Worm (Caenorhabditis elegans) whole organism, L2 larva: Measurements from ENCODE around the gene rle-1.

Source experiments
- C34F6.9 ChIP-seq: fragments of 150-350 bp; optimal IDR thresholded peaks from 2 replicates; lab custom pipeline; 2014; ENCODE audit warnings: missing biosample characterization, missing genetic modification characterization
- ZK546.5 ChIP-seq: sonication (generic microtip); optimal IDR thresholded peaks from 2 replicates; lab custom pipeline; 2017; ENCODE audit warnings: missing biosample characterization, missing genetic modification characterization
- alr-1 ChIP-seq: fragments of 150-350 bp; optimal IDR thresholded peaks from 2 replicates; lab custom pipeline; 2014; ENCODE audit warnings: missing biosample characterization, missing genetic modification characterization
- aly-2 ChIP-seq: fragments of 150-350 bp; optimal IDR thresholded peaks from 2 replicates; lab custom pipeline; 2014; ENCODE audit warnings: missing biosample characterization, missing genetic modification characterization
- ama-1 ChIP-seq: fragments of 150-350 bp; optimal IDR thresholded peaks from 2 replicates; lab custom pipeline; 2018; ENCODE audit warnings: inconsistent platforms
- blmp-1 ChIP-seq: sonication (generic microtip); optimal IDR thresholded peaks from 2 replicates; lab custom pipeline; 2017; ENCODE audit warnings: missing genetic modification characterization, mild to moderate bottlenecking, missing compliant biosample characterization, antibody characterized with exemption, moderate library complexity; ENCODE audit not compliant: insufficient read depth
- ceh-16 ChIP-seq: fragments of 150-350 bp; optimal IDR thresholded peaks from 2 replicates; lab custom pipeline; 2014; ENCODE audit warnings: missing biosample characterization, missing genetic modification characterization
- ceh-82 ChIP-seq: fragments of 150-350 bp; optimal IDR thresholded peaks from 2 replicates; lab custom pipeline; 2014; ENCODE audit warnings: missing biosample characterization, missing genetic modification characterization
- crh-2 ChIP-seq: sonication (generic microtip); optimal IDR thresholded peaks from 2 replicates; lab custom pipeline; 2017; ENCODE audit warnings: missing biosample characterization, missing genetic modification characterization
- dmd-4 ChIP-seq: sonication (generic microtip); optimal IDR thresholded peaks from 2 replicates; lab custom pipeline; 2017; ENCODE audit warnings: missing biosample characterization, missing genetic modification characterization
- elt-1 ChIP-seq: fragments of 150-350 bp; optimal IDR thresholded peaks from 2 replicates; lab custom pipeline; 2014; ENCODE audit warnings: missing biosample characterization, missing genetic modification characterization
- lin-11 ChIP-seq: fragments of 150-350 bp; sonication (generic microtip); optimal IDR thresholded peaks from 2 replicates; lab custom pipeline; 2014; ENCODE audit warnings: missing biosample characterization, missing genetic modification characterization, inconsistent platforms, mixed read lengths
- lin-13 ChIP-seq: fragments of 150-350 bp; optimal IDR thresholded peaks from 2 replicates; lab custom pipeline; 2014; ENCODE audit warnings: missing biosample characterization, missing genetic modification reagents, missing genetic modification characterization
- lin-39 ChIP-seq: fragments of 150-350 bp; optimal IDR thresholded peaks from 2 replicates; lab custom pipeline; 2014; ENCODE audit warnings: missing biosample characterization, missing genetic modification reagents, missing genetic modification characterization
- lsy-2 ChIP-seq, 2 experiments: fragments of 150-350 bp in 1 of 2; sonication (generic microtip) in 1 of 2; optimal IDR thresholded peaks; 2 replicates each; lab custom pipeline; 2014 to 2017; ENCODE audit warnings: missing biosample characterization in 2 of 2, missing genetic modification characterization in 2 of 2
- mab-5 ChIP-seq: fragments of 150-350 bp; optimal IDR thresholded peaks from 2 replicates; lab custom pipeline; 2014; ENCODE audit warnings: missing biosample characterization, missing genetic modification characterization
- mbf-1 ChIP-seq: sonication (generic microtip); optimal IDR thresholded peaks from 2 replicates; lab custom pipeline; 2017; ENCODE audit warnings: missing biosample characterization, missing genetic modification characterization
- nhr-11 ChIP-seq: fragments of 150-350 bp; optimal IDR thresholded peaks from 2 replicates; lab custom pipeline; 2014; ENCODE audit warnings: missing biosample characterization, missing genetic modification characterization
- nhr-129 ChIP-seq: fragments of 150-350 bp; optimal IDR thresholded peaks from 2 replicates; lab custom pipeline; 2014; ENCODE audit warnings: missing biosample characterization, missing genetic modification characterization
- nhr-21 ChIP-seq: fragments of 150-350 bp; optimal IDR thresholded peaks from 2 replicates; lab custom pipeline; 2014; ENCODE audit warnings: missing biosample characterization, missing genetic modification characterization
- nhr-237 ChIP-seq: fragments of 150-350 bp; optimal IDR thresholded peaks from 2 replicates; lab custom pipeline; 2014; ENCODE audit warnings: missing biosample characterization, missing genetic modification characterization
- peb-1 ChIP-seq: fragments of 150-350 bp; optimal IDR thresholded peaks from 2 replicates; lab custom pipeline; 2014; ENCODE audit warnings: missing biosample characterization, missing genetic modification characterization
- sem-4 ChIP-seq: fragments of 150-350 bp; optimal IDR thresholded peaks from 2 replicates; lab custom pipeline; 2014; ENCODE audit warnings: missing biosample characterization, missing genetic modification reagents, missing genetic modification characterization
- skn-1 ChIP-seq: sonication (generic microtip); optimal IDR thresholded peaks from 2 replicates; lab custom pipeline; 2017; ENCODE audit warnings: missing biosample characterization, missing genetic modification characterization
- sma-3 ChIP-seq: sonication (generic microtip); optimal IDR thresholded peaks from 2 replicates; lab custom pipeline; 2016; ENCODE audit warnings: missing genetic modification reagents, missing genetic modification characterization, missing compliant biosample characterization
- sma-9 ChIP-seq, 2 experiments: fragments of 150-350 bp in 1 of 2; sonication (generic microtip) in 1 of 2; optimal IDR thresholded peaks; 2 replicates each; lab custom pipeline; 2014 to 2016; ENCODE audit warnings: missing genetic modification characterization in 2 of 2, mild to moderate bottlenecking in 1 of 2, missing biosample characterization in 1 of 2, missing compliant biosample characterization in 1 of 2, missing genetic modification reagents in 1 of 2, moderate library complexity in 1 of 2
- snpc-4 ChIP-seq: fragments of 150-350 bp; optimal IDR thresholded peaks from 2 replicates; lab custom pipeline; 2014; ENCODE audit warnings: missing biosample characterization, missing genetic modification characterization
- unc-39 ChIP-seq: fragments of 150-350 bp; optimal IDR thresholded peaks from 2 replicates; lab custom pipeline; 2014; ENCODE audit warnings: missing biosample characterization, missing genetic modification characterization
- unc-55 ChIP-seq: fragments of 150-350 bp; sonication (generic microtip); optimal IDR thresholded peaks from 3 replicates; lab custom pipeline; 2014; ENCODE audit warnings: missing biosample characterization, missing genetic modification reagents, missing genetic modification characterization
- unc-62 ChIP-seq: fragments of 150-350 bp; optimal IDR thresholded peaks from 2 replicates; lab custom pipeline; 2014; ENCODE audit warnings: missing biosample characterization, missing genetic modification reagents, missing genetic modification characterization
- zag-1 ChIP-seq: fragments of 150-350 bp; optimal IDR thresholded peaks from 2 replicates; lab custom pipeline; 2014; ENCODE audit warnings: missing biosample characterization, missing genetic modification characterization
- ztf-1 ChIP-seq: fragments of 200-800 bp; sonication (Bioruptor generic); conservative IDR thresholded peaks from 2 replicates; pipeline ENCODE4 v1.3.6; 2022; ENCODE audit warnings: missing genetic modification characterization, missing compliant biosample characterization
- ztf-11 ChIP-seq: sonication (generic microtip); optimal IDR thresholded peaks from 2 replicates; lab custom pipeline; 2017; ENCODE audit warnings: missing biosample characterization, missing genetic modification characterization
- ztf-4 ChIP-seq: fragments of 150-350 bp; optimal IDR thresholded peaks from 2 replicates; lab custom pipeline; 2014; ENCODE audit warnings: missing biosample characterization, missing genetic modification characterization

Gene rle-1

DNA sequence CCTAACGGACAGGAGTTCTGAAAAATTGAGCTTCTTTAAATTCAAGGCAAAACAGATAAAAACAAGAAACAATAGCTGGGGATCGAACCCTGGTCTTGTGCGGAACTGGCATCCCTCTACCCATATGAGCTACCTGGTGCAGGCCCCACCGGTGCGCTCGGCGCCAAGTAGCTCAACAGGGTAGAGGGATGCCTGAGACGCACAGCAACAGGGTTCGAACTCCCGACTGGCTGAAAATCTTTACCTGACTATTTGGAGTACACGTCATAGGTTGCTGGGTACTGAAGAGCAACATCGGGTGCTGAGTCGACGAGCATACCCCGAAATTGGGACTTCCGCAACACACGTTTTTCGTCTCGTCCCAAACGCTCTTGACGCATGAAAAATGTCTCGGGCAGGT, 26.9 kb downstream of the rle-1 start:
- TF ChIP-seq lin-39: no peak
- TF ChIP-seq lin-13 (GFP tag; lab: Kevin White, UChicago): no peak
- no peak for TF ChIP-seq ama-1 (lab: Kevin White, UChicago)
- no peak for TF ChIP-seq elt-1 (tag; lab: Kevin White, UChicago)
- TF ChIP-seq nhr-237 (tag; lab: Kevin White, UChicago): no peak
- TF ChIP-seq skn-1 (tag; lab: Kevin White, UChicago): no peak
- no peak for TF ChIP-seq sma-9 (GFP tag; optimal IDR thresholded peaks at IDR 0.05; lab: Kevin White, UChicago)
- no peak for TF ChIP-seq sma-9 (tag; optimal IDR thresholded peaks at IDR 0.05; lab: Kevin White, UChicago)
- no peak for TF ChIP-seq aly-2 (tag; lab: Kevin White, UChicago)
- no peak for TF ChIP-seq mab-5 (tag; lab: Kevin White, UChicago)
- TF ChIP-seq lin-11 (tag; lab: Kevin White, UChicago): no peak
- no peak for TF ChIP-seq nhr-21 (tag; lab: Kevin White, UChicago)
- no peak for TF ChIP-seq unc-55 (GFP tag; lab: Kevin White, UChicago)
- TF ChIP-seq ztf-4 (tag; lab: Kevin White, UChicago): no peak
- TF ChIP-seq crh-2 (tag; lab: Kevin White, UChicago): no peak
- TF ChIP-seq unc-39: no peak
- no peak for TF ChIP-seq blmp-1
- no peak for TF ChIP-seq nhr-129 (tag; lab: Kevin White, UChicago)
- no peak for TF ChIP-seq lsy-2 (tag; optimal IDR thresholded peaks at IDR 0.05; lab: Kevin White, UChicago)
- no peak for TF ChIP-seq ceh-82 (tag; lab: Kevin White, UChicago)

DNA sequence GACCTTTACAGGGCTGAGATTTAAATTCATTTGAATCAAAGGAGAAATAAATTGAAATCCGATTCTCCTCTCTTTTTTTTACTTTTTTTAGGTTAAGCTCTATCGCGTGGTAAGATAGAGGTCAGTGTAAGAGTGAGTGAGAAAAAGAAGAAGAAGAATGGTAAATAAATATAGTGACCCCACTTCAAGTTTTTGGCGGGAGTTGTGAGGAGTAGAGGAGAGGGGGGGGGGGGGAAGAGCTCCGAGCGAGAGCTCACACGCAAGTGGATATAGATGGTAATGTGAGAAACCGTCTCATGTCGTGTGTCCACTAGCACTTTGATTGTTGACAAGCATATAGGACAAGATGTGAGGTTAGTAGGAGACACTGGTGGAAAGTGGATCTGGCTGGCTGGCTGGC, 31.0 kb downstream of the rle-1 start, which contains the start of gene W05B2.2:
TSS of gene W05B2.2 (minus strand) at position 101 of the 400 bp plus-strand sequence.
- TF ChIP-seq aly-2 (tag; lab: Kevin White, UChicago) (no peak), blmp-1 (no peak), lin-39 (no peak), nhr-129 (tag; lab: Kevin White, UChicago) (no peak), ztf-1 (no peak), dmd-4 (tag; lab: Kevin White, UChicago) (no peak)
- TF ChIP-seq, all 48 proteins: peak for 0

DNA sequence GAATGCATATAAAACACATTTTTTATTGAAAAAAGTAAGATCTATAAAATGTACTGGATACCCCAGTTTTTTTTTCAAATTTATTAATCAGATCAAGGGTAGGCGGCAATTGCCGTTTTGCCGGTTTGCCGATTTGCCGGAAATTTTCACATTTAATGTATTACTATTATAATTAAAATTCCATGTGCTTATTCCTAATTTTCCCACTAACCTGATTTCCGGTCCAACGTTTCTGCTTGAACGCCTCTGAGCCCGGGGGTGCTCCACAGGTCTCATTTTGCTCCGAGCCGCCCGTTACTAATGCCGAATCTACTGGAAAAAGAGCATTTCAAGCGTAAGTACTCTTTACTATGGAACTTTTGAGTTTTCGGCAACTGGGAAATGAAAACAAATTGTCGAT, 33.6 kb downstream of the rle-1 start, which contains the start of gene dhc-4:
TSS of gene dhc-4 (plus strand) at position 301 of the 400 bp plus-strand sequence.
- TF ChIP-seq crh-2 (tag; lab: Kevin White, UChicago) (no peak), ZK546.5 (tag; lab: Kevin White, UChicago) (no peak), dmd-4 (tag; lab: Kevin White, UChicago) (no peak), nhr-11 (no peak), unc-62 (no peak), ceh-16 (no peak), nhr-237 (tag; lab: Kevin White, UChicago) (no peak), C34F6.9 (tag; lab: Kevin White, UChicago) (no peak), peb-1 (tag; lab: Kevin White, UChicago) (no peak), unc-55 (GFP tag; lab: Kevin White, UChicago) (no peak), aly-2 (tag; lab: Kevin White, UChicago) (no peak), lin-13 (GFP tag; lab: Kevin White, UChicago) (no peak), lin-11 (tag; lab: Kevin White, UChicago) (no peak), blmp-1 (no peak), sma-9 (GFP tag; optimal IDR thresholded peaks at IDR 0.05; lab: Kevin White, UChicago) (no peak), sma-9 (tag; optimal IDR thresholded peaks at IDR 0.05; lab: Kevin White, UChicago) (no peak), snpc-4 (tag; lab: Kevin White, UChicago) (no peak), zag-1 (tag; lab: Kevin White, UChicago) (no peak)

DNA sequence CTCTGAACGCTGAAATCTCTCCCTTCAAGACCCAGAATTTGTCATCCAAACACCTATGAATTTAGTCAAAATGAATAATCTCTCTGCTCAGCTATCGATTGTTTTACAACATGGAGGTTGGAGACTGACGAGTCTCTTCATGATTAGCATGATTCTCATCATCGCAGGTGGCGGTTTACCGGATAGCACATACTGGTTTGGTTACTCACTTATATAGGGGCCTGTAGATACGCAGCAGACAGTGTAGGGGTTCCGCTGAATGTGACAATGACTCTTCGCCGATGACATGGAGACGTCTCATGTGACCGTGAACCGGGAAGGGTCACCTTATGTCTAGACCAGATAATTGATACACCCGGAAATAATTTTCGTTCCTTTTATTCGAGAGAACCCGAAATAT, 40.5 kb downstream of the rle-1 start:
- TF ChIP-seq mbf-1 (tag; lab: Kevin White, UChicago) (no peak), sem-4 (tag; lab: Kevin White, UChicago) (no peak)

DNA sequence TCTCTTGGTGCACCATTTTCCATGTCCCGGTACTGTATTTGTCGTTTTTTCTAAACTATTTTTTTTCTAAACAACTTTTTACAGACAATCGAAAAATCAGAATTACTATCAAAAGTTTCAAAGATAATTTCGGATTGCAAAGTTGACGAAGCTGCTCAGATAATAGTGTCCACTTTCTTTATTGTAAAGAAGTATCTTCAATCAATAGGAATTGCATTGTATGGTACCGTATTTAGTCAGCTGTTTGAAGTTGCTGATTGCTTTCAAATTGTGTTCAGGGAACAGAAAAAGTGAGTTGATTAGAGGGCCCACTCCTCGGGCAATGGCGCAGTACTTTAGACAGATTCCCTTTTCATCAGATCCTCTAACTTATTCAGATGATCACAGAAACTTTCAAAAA, 45.5 kb downstream of the rle-1 start:
- TF ChIP-seq peb-1 (tag; lab: Kevin White, UChicago) (no peak), alr-1 (tag; lab: Kevin White, UChicago) (no peak), ceh-82 (tag; lab: Kevin White, UChicago) (no peak), ZK546.5 (tag; lab: Kevin White, UChicago) (no peak), sma-3 (GFP tag; lab: Kevin White, UChicago) (no peak), elt-1 (tag; lab: Kevin White, UChicago) (no peak), mab-5 (tag; lab: Kevin White, UChicago) (no peak), unc-62 (no peak), nhr-21 (tag; lab: Kevin White, UChicago) (no peak), sma-9 (GFP tag; optimal IDR thresholded peaks at IDR 0.05; lab: Kevin White, UChicago) (no peak), sma-9 (tag; optimal IDR thresholded peaks at IDR 0.05; lab: Kevin White, UChicago) (no peak), ztf-11 (tag; lab: Kevin White, UChicago) (no peak)
